Worm (Caenorhabditis elegans) whole organism, late embryonic: ENCODE results near the gene oac-42.

Source experiments
- C08G9.2 ChIP-seq: sonication (generic microtip); optimal IDR thresholded peaks from 2 replicates; lab custom pipeline; 2016; ENCODE audit warnings: mild to moderate bottlenecking, missing genetic modification characterization, moderate library complexity, missing compliant biosample characterization
- F13H6.1 ChIP-seq: sonication (generic microtip); optimal IDR thresholded peaks from 2 replicates; lab custom pipeline; 2016; ENCODE audit warnings: missing genetic modification characterization, missing compliant biosample characterization
- K09A11.1 ChIP-seq: sonication (generic microtip); optimal IDR thresholded peaks from 2 replicates; lab custom pipeline; 2017; ENCODE audit warnings: antibody characterized with exemption, mild to moderate bottlenecking, missing genetic modification characterization, missing compliant biosample characterization; ENCODE audit not compliant: insufficient read depth
- ama-1 ChIP-seq: fragments of 150-350 bp; optimal IDR thresholded peaks from 2 replicates; lab custom pipeline; 2014
- ceh-19 ChIP-seq: fragments of 200-800 bp; sonication (Bioruptor generic); optimal IDR thresholded peaks from 2 replicates; lab custom pipeline; 2018; ENCODE audit warnings: mild to moderate bottlenecking, missing genetic modification characterization, missing compliant biosample characterization
- ceh-2 ChIP-seq: sonication (generic microtip); optimal IDR thresholded peaks from 2 replicates; lab custom pipeline; 2016; ENCODE audit warnings: missing genotype, missing genetic modification characterization, missing compliant biosample characterization
- ceh-22 ChIP-seq: sonication (generic microtip); optimal IDR thresholded peaks from 2 replicates; lab custom pipeline; 2017; ENCODE audit warnings: missing biosample characterization, missing genetic modification characterization
- ceh-24 ChIP-seq: sonication (generic microtip); optimal IDR thresholded peaks from 2 replicates; lab custom pipeline; 2016; ENCODE audit warnings: mild to moderate bottlenecking, missing genetic modification characterization, missing compliant biosample characterization
- ceh-45 ChIP-seq: fragments of 200-800 bp; sonication (Bioruptor generic); IDR thresholded peaks from 2 replicates; pipeline ENCODE4 v1.3.6; 2022; ENCODE audit warnings: missing genetic modification reagents, missing genetic modification characterization, missing compliant biosample characterization
- ceh-6 ChIP-seq: fragments of 200-800 bp; sonication (Bioruptor generic); optimal IDR thresholded peaks from 2 replicates; lab custom pipeline; 2018; ENCODE audit warnings: mild to moderate bottlenecking, missing genetic modification characterization, missing compliant biosample characterization
- che-1 ChIP-seq: sonication (generic microtip); optimal IDR thresholded peaks from 2 replicates; lab custom pipeline; 2016; ENCODE audit warnings: mild to moderate bottlenecking, missing genetic modification characterization, missing compliant biosample characterization
- dmd-4 ChIP-seq: sonication (generic microtip); optimal IDR thresholded peaks from 2 replicates; lab custom pipeline; 2016; ENCODE audit warnings: borderline replicate concordance, missing genetic modification characterization, missing compliant biosample characterization
- dve-1 ChIP-seq: sonication (generic microtip); optimal IDR thresholded peaks from 2 replicates; lab custom pipeline; 2017; ENCODE audit warnings: antibody characterized with exemption, mild to moderate bottlenecking, missing genetic modification characterization, missing compliant biosample characterization
- elt-2 ChIP-seq: sonication (generic microtip); optimal IDR thresholded peaks from 2 replicates; lab custom pipeline; 2016; ENCODE audit warnings: missing genetic modification reagents, missing genetic modification characterization, missing compliant biosample characterization
- elt-4 ChIP-seq: sonication (generic microtip); optimal IDR thresholded peaks from 2 replicates; lab custom pipeline; 2016; ENCODE audit warnings: missing genetic modification characterization, missing compliant biosample characterization
- eyg-1 ChIP-seq: sonication (generic microtip); optimal IDR thresholded peaks from 2 replicates; lab custom pipeline; 2016; ENCODE audit warnings: missing genotype, missing genetic modification characterization, missing compliant biosample characterization
- fax-1 ChIP-seq: sonication (generic microtip); optimal IDR thresholded peaks from 2 replicates; lab custom pipeline; 2016; ENCODE audit warnings: missing genotype, missing genetic modification characterization, missing compliant biosample characterization
- fkh-10 ChIP-seq: fragments of 150-350 bp; optimal IDR thresholded peaks from 2 replicates; lab custom pipeline; 2014; ENCODE audit warnings: missing biosample characterization, missing genetic modification reagents, missing genetic modification characterization
- gmeb-2 ChIP-seq: sonication (generic microtip); optimal IDR thresholded peaks from 2 replicates; lab custom pipeline; 2016; ENCODE audit warnings: missing genetic modification characterization, inconsistent platforms, missing compliant biosample characterization
- hlh-30 ChIP-seq: sonication (generic microtip); optimal IDR thresholded peaks from 2 replicates; lab custom pipeline; 2017; ENCODE audit warnings: antibody characterized with exemption, missing genetic modification characterization, missing compliant biosample characterization; ENCODE audit not compliant: insufficient read depth
- lim-6 ChIP-seq: sonication (generic microtip); optimal IDR thresholded peaks from 2 replicates; lab custom pipeline; 2016; ENCODE audit warnings: missing genetic modification characterization, missing compliant biosample characterization
- madf-2 ChIP-seq: sonication (generic microtip); optimal IDR thresholded peaks from 2 replicates; lab custom pipeline; 2017; ENCODE audit warnings: missing genetic modification characterization, missing compliant biosample characterization
- nhr-11 ChIP-seq: fragments of 150-350 bp; optimal IDR thresholded peaks from 2 replicates; lab custom pipeline; 2014; ENCODE audit warnings: missing biosample characterization, missing genetic modification characterization
- odd-2 ChIP-seq: sonication (generic microtip); optimal IDR thresholded peaks from 2 replicates; lab custom pipeline; 2017; ENCODE audit warnings: antibody characterized with exemption, mild to moderate bottlenecking, missing genetic modification characterization, missing compliant biosample characterization
- pag-3 ChIP-seq: sonication (generic microtip); optimal IDR thresholded peaks from 2 replicates; lab custom pipeline; 2016; ENCODE audit warnings: missing compliant biosample characterization, missing genetic modification characterization, borderline replicate concordance
- pha-4 ChIP-seq: fragments of 150-350 bp; optimal IDR thresholded peaks from 2 replicates; lab custom pipeline; 2018; ENCODE audit warnings: missing biosample characterization, missing genetic modification reagents, missing genetic modification characterization
- pqm-1 ChIP-seq: sonication (generic microtip); optimal IDR thresholded peaks from 2 replicates; lab custom pipeline; 2016; ENCODE audit warnings: missing genetic modification characterization, missing compliant biosample characterization
- pros-1 ChIP-seq: fragments of 150-350 bp; optimal IDR thresholded peaks from 2 replicates; lab custom pipeline; 2014; ENCODE audit warnings: missing biosample characterization, missing genetic modification reagents, missing genetic modification characterization
- ref-2 ChIP-seq: sonication (generic microtip); optimal IDR thresholded peaks from 2 replicates; lab custom pipeline; 2016; ENCODE audit warnings: missing genetic modification characterization, missing compliant biosample characterization
- rnt-1 ChIP-seq: sonication (generic microtip); optimal IDR thresholded peaks from 2 replicates; lab custom pipeline; 2016; ENCODE audit warnings: missing genetic modification characterization, missing compliant biosample characterization
- sdc-2 ChIP-seq: sonication (generic microtip); optimal IDR thresholded peaks from 2 replicates; lab custom pipeline; 2016; ENCODE audit warnings: missing genotype, missing genetic modification characterization, missing compliant biosample characterization
- sox-2 ChIP-seq: fragments of 200-800 bp; sonication (Bioruptor generic); IDR thresholded peaks from 2 replicates; pipeline ENCODE4 v1.3.6; 2022; ENCODE audit warnings: missing genetic modification reagents, missing genetic modification characterization, missing compliant biosample characterization
- sox-4 ChIP-seq: sonication (generic microtip); optimal IDR thresholded peaks from 2 replicates; lab custom pipeline; 2017; ENCODE audit warnings: mild to moderate bottlenecking, missing genetic modification characterization, inconsistent platforms, missing compliant biosample characterization
- tbx-7 ChIP-seq: sonication (generic microtip); optimal IDR thresholded peaks from 2 replicates; lab custom pipeline; 2016; ENCODE audit warnings: missing genotype, missing genetic modification characterization, missing compliant biosample characterization
- unc-42 ChIP-seq: sonication (generic microtip); optimal IDR thresholded peaks from 2 replicates; lab custom pipeline; 2016; ENCODE audit warnings: missing genotype, missing genetic modification characterization, missing compliant biosample characterization
- unc-55 ChIP-seq: sonication (generic microtip); optimal IDR thresholded peaks from 2 replicates; lab custom pipeline; 2017; ENCODE audit warnings: missing biosample characterization, missing genetic modification reagents, missing genetic modification characterization

The oac-42 gene

ce11 chrV:15865839-15866238 is 18.8 kb downstream of the oac-42 start, which contains the start of gene srh-293:
Gene srh-293 (plus strand): TSS chrV:15866139.
- TF ChIP-seq ceh-45 (GFP tag; lab: Robert Waterston, UW) (no peak), pros-1 (no peak), unc-55 (GFP tag; lab: Kevin White, UChicago) (no peak), pqm-1 (tag; lab: Kevin White, UChicago) (no peak), odd-2 (tag; lab: Kevin White, UChicago) (no peak)
- TF ChIP-seq, all 69 proteins: peak for 0

- no peak for TF ChIP-seq ceh-22
- no peak for TF ChIP-seq tbx-7 (tag; lab: Kevin White, UChicago)
- no peak for TF ChIP-seq sdc-2
- TF ChIP-seq ceh-24: no peak
- no peak for TF ChIP-seq C08G9.2 (tag; lab: Kevin White, UChicago)
- no peak for TF ChIP-seq nhr-11 (tag; lab: Kevin White, UChicago)
- no peak for TF ChIP-seq odd-2 (tag; lab: Kevin White, UChicago)
- no peak for TF ChIP-seq ref-2
- TF ChIP-seq madf-2: no peak
- TF ChIP-seq ama-1: no peak
- no peak for TF ChIP-seq eyg-1 (tag; lab: Kevin White, UChicago)
- TF ChIP-seq sox-2: no peak
- TF ChIP-seq lim-6 (tag; lab: Kevin White, UChicago): no peak
Observed at ce11 chrV:15863042-15863441, 21.6 kb downstream of the oac-42 start, which contains the start of gene srh-299. Gene srh-299 (plus strand): TSS chrV:15863342.

DNA sequence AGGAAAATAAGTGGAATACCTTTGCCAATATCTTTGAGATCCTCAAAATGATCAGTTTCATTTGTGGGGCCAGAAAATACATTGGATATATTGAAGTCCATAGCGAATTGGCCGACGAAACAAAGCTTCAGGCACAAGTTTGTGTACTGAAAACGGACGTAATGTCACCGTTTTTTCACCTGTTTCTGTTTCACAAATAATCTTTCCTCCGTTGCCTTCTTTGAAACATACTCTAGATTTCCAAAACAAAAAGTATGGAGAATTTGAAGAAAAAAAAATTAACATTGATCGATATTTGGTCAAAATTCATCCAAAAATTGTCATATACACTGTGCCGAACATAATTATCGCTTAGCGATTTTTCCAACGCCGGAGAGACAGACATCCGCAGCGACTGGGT is 22.0 kb downstream of the oac-42 start, which contains the start of gene srz-12:
TSS of gene srz-12 (minus strand) at position 101 of the 400 bp plus-strand sequence.
- no peak for TF ChIP-seq che-1
- TF ChIP-seq dmd-4 (tag; lab: Kevin White, UChicago): no peak
- no peak for TF ChIP-seq elt-2 (tag; lab: Kevin White, UChicago)
- no peak for TF ChIP-seq pqm-1 (tag; lab: Kevin White, UChicago)
- no peak for TF ChIP-seq unc-42 (tag; lab: Kevin White, UChicago)
- TF ChIP-seq fkh-10 (GFP tag; lab: Kevin White, UChicago): no peak
- no peak for TF ChIP-seq ama-1
- TF ChIP-seq pag-3 (tag; lab: Kevin White, UChicago): no peak
- TF ChIP-seq K09A11.1 (tag; lab: Kevin White, UChicago): no peak
- TF ChIP-seq ceh-19: no peak
- TF ChIP-seq F13H6.1 (tag; lab: Kevin White, UChicago): no peak
- no peak for TF ChIP-seq ceh-22
- no peak for TF ChIP-seq sox-2
- TF ChIP-seq rnt-1 (tag; lab: Kevin White, UChicago): no peak
- TF ChIP-seq pha-4 (tag; lab: Kevin White, UChicago): no peak
- no peak for TF ChIP-seq pros-1
- TF ChIP-seq ceh-2: no peak
- no peak for TF ChIP-seq ceh-6
- TF ChIP-seq elt-4: no peak
- no peak for TF ChIP-seq sox-4

- TF ChIP-seq unc-55 (GFP tag; lab: Kevin White, UChicago): no peak
- TF ChIP-seq K09A11.1 (tag; lab: Kevin White, UChicago): no peak
- TF ChIP-seq hlh-30 (tag; lab: Kevin White, UChicago): no peak
- TF ChIP-seq gmeb-2: no peak
- no peak for TF ChIP-seq fax-1 (tag; lab: Kevin White, UChicago)
- no peak for TF ChIP-seq dve-1 (tag; lab: Kevin White, UChicago)
- TF ChIP-seq che-1: no peak
Observed at ce11 chrV:15858292-15858691, 26.3 kb downstream of the oac-42 start, which contains the start of gene srh-148. Gene srh-148 (minus strand): TSS chrV:15858392.
